Worm (Caenorhabditis elegans) whole organism, L2 larva: ENCODE results near the gene srlf-19.

ENCODE experiments used
- ZK546.5 ChIP-seq: sonication (generic microtip); optimal IDR thresholded peaks from 2 replicates; lab custom pipeline; 2017; ENCODE audit warnings: missing biosample characterization, missing genetic modification characterization
- ama-1 ChIP-seq: fragments of 150-350 bp; optimal IDR thresholded peaks from 2 replicates; lab custom pipeline; 2018; ENCODE audit warnings: inconsistent platforms
- ceh-82 ChIP-seq: fragments of 150-350 bp; optimal IDR thresholded peaks from 2 replicates; lab custom pipeline; 2014; ENCODE audit warnings: missing biosample characterization, missing genetic modification characterization
- lin-13 ChIP-seq: fragments of 150-350 bp; optimal IDR thresholded peaks from 2 replicates; lab custom pipeline; 2014; ENCODE audit warnings: missing biosample characterization, missing genetic modification reagents, missing genetic modification characterization
- lin-39 ChIP-seq: fragments of 150-350 bp; optimal IDR thresholded peaks from 2 replicates; lab custom pipeline; 2014; ENCODE audit warnings: missing biosample characterization, missing genetic modification reagents, missing genetic modification characterization
- nhr-12 ChIP-seq: fragments of 150-350 bp; optimal IDR thresholded peaks from 2 replicates; lab custom pipeline; 2014; ENCODE audit warnings: missing biosample characterization, missing genetic modification characterization
- nhr-25 ChIP-seq: fragments of 150-350 bp; sonication (generic microtip); optimal IDR thresholded peaks from 3 replicates; lab custom pipeline; 2014; ENCODE audit warnings: missing biosample characterization, missing genetic modification characterization
- ztf-11 ChIP-seq: sonication (generic microtip); optimal IDR thresholded peaks from 2 replicates; lab custom pipeline; 2017; ENCODE audit warnings: missing biosample characterization, missing genetic modification characterization

DNA sequence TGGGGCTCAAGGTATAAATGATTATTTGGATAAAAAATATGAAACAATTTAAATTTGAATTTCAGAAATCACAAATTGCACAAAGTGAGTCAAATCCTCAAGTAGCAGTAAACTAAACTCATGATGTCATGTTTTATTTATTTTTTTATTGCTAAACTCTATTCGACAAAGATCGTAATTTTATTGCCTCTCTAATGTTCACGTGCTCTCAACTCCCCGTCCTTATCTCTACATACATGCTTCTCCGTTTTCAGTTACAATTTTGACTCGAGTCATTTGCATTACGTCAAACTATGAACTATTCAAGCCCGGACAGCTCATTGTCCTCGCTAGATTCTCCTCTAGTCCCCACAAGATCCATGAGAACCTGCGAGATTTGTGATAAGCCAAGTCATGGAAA is 30.8 kb upstream of the srlf-19 start, which contains the start of gene nhr-99:
- no peak for TF ChIP-seq ZK546.5 (tag; lab: Kevin White, UChicago)
- no peak for TF ChIP-seq ztf-11 (tag; lab: Kevin White, UChicago)
- no peak for TF ChIP-seq lin-39 (tag; lab: Kevin White, UChicago)
- TF ChIP-seq nhr-25 (tag; lab: Kevin White, UChicago), result no peak
- TF ChIP-seq lin-13 (GFP tag; lab: Kevin White, UChicago), result no peak
- TF ChIP-seq ama-1, result no peak
- TF ChIP-seq nhr-12 (tag; lab: Kevin White, UChicago), result no peak
- no peak for TF ChIP-seq ceh-82 (tag; lab: Kevin White, UChicago)
